Fruit fly (Drosophila melanogaster): ENCODE results near the gene CG34164.

Gene CG34164

dm6 chr2L:12092719-12093118 lies 36.6 kb downstream of the CG34164 start:
- TF ChIP-seq noc (tag; optimal IDR thresholded peaks at IDR 0.05) = no peak

dm6 chr2L:12093652-12094051 lies 37.5 kb downstream of the CG34164 start:
- no peak for TF ChIP-seq noc (tag; optimal IDR thresholded peaks at IDR 0.05)

dm6 chr2L:12096396-12096813 lies 40.3 kb downstream of the CG34164 start, which contains the start of the genes CG6712 and Mt2:
Gene CG6712 (minus strand): TSS chr2L:12096511.
Gene Mt2 (plus strand): TSS chr2L:12096525.
- no peak for TF ChIP-seq noc (tag; optimal IDR thresholded peaks at IDR 0.05)

dm6 chr2L:12097698-12098097 lies 41.5 kb downstream of the CG34164 start, which contains the start of gene Ced-12:
Gene Ced-12 (plus strand): TSS chr2L:12097838.
- no peak for TF ChIP-seq noc (tag; optimal IDR thresholded peaks at IDR 0.05)

dm6 chr2L:12103231-12104210 lies 47.4 kb downstream of the CG34164 start, which contains the start of the genes Patsas and ThrRS:
Gene Patsas (minus strand): TSS chr2L:12103285.
Gene ThrRS (plus strand): TSS chr2L:12103751.
- peak; percentile 71 for TF ChIP-seq noc (tag; optimal IDR thresholded peaks at IDR 0.05)

- no peak for TF ChIP-seq noc (tag; optimal IDR thresholded peaks at IDR 0.05)
Observed at dm6 chr2L:12107087-12107486, 50.9 kb downstream of the CG34164 start.

Data from whole organism, larva.